Fruit fly (Drosophila melanogaster): ENCODE results near the gene CG3164.

Gene CG3164

DNA sequence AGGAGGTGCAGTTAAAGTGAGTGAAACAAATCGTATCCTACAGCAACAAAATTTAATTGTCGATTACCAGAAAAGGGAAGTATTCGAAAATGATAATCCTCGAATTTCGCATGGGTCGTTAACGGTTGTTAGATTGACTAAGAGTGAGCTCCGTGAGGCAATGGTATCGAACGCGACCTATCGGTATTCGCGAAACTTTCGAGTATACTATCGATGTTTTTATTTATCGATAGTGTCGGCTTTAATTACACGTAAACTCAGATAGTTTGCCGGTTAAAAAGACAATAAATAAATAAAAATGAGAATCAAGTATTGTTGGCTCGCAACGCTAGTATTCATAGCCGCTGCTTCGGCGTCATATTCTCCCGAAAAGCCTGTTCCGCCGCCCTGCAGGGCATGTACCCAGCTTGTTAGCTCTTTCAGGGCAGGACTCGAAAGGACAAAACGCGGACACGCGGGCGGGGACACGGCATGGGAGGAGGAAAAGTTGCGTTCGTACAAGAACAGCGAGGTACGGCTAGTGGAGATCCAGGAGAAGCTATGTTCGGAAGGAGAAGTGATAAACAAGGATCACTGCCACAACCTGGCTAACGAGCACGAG, 28.3 kb downstream of the CG3164 start, which contains the start of gene Creld (continued):
- TF ChIP-seq CG9727 (GFP tag; optimal IDR thresholded peaks at IDR 0.05) (no peak), ewg (GFP tag; optimal IDR thresholded peaks at IDR 0.05) (no peak), grn (GFP tag; optimal IDR thresholded peaks at IDR 0.05) (no peak), CG2129 (GFP tag; IDR thresholded peaks at IDR 0.05; ENCODE audit: partially characterized antibody) (peak; percentile 100), CG6272 (GFP tag; IDR thresholded peaks at IDR 0.05) (no peak; the same call in 1 of the 2 replicates), CG34422 (GFP tag; IDR thresholded peaks at IDR 0.05) (no peak; the same call in 2 of the 3 replicates), CG13424 (tag; optimal IDR thresholded peaks at IDR 0.05) (no peak), CG11504 (tag; optimal IDR thresholded peaks at IDR 0.05) (no peak), onecut (GFP tag; IDR thresholded peaks at IDR 0.05) (no peak), salm (tag; optimal IDR thresholded peaks at IDR 0.05) (no peak), Elba2 (GFP tag; optimal IDR thresholded peaks at IDR 0.05) (no peak), CG4424 (GFP tag; optimal IDR thresholded peaks at IDR 0.05) (no peak), trem (tag; optimal IDR thresholded peaks at IDR 0.05) (peak; percentile 58), CG1233 (GFP tag; optimal IDR thresholded peaks at IDR 0.05) (no peak), Dll (GFP tag; IDR thresholded peaks at IDR 0.05; ENCODE audit: partially characterized antibody) (peak; percentile 100), Dip2 (GFP tag; IDR thresholded peaks at IDR 0.05) (no peak), stwl (tag; optimal IDR thresholded peaks at IDR 0.05) (peak; percentile 85), az2 (GFP tag; optimal IDR thresholded peaks at IDR 0.05) (no peak), gro (GFP tag; optimal IDR thresholded peaks at IDR 0.05) (peak; percentile 75), C15 (GFP tag; IDR thresholded peaks at IDR 0.05) (no peak), CG32532 (GFP tag; IDR thresholded peaks at IDR 0.05) (no peak), cad (GFP tag; optimal IDR thresholded peaks at IDR 0.05) (no peak), CG15073 (GFP tag; optimal IDR thresholded peaks at IDR 0.05) (no peak), br (optimal IDR thresholded peaks at IDR 0.05) (no peak), Hr51 (GFP tag; optimal IDR thresholded peaks at IDR 0.05) (no peak), mam (GFP tag; optimal IDR thresholded peaks at IDR 0.05) (no peak), CG17359 (tag; optimal IDR thresholded peaks at IDR 0.05) (no peak), BtbVII (GFP tag; optimal IDR thresholded peaks at IDR 0.05) (no peak), HLH54F (GFP tag; optimal IDR thresholded peaks at IDR 0.05) (no peak), GATAe (GFP tag; conservative IDR thresholded peaks at IDR 0.05) (no peak), CG31388 (GFP tag; optimal IDR thresholded peaks at IDR 0.05) (no peak), bbx (GFP tag; IDR thresholded peaks at IDR 0.05; ENCODE audit: partially characterized antibody) (peak; percentile 100), sd (tag; optimal IDR thresholded peaks at IDR 0.05) (no peak), rib (GFP tag; IDR thresholded peaks at IDR 0.05) (peak; percentile 35; the same call in 1 of the 2 replicates), CG1792 (GFP tag; optimal IDR thresholded peaks at IDR 0.05) (peak; percentile 10), Trl (optimal IDR thresholded peaks at IDR 0.05) (no peak), Trl (GFP tag; optimal IDR thresholded peaks at IDR 0.05) (no peak), ase (GFP tag; IDR thresholded peaks at IDR 0.05) (no peak), pum (GFP tag; optimal IDR thresholded peaks at IDR 0.05) (no peak), Dek (tag; optimal IDR thresholded peaks at IDR 0.05) (no peak), dan (GFP tag; IDR thresholded peaks at IDR 0.05) (no peak), fd96Cb (tag; optimal IDR thresholded peaks at IDR 0.05) (no peak), ara (GFP tag; IDR thresholded peaks at IDR 0.05) (no peak), Side (GFP tag; optimal IDR thresholded peaks at IDR 0.05) (no peak), CG34224 (GFP tag; IDR thresholded peaks at IDR 0.05; ENCODE audit: partially characterized antibody) (peak; percentile 100), CG1647 (GFP tag; optimal IDR thresholded peaks at IDR 0.05) (no peak), CG33557 (GFP tag; optimal IDR thresholded peaks at IDR 0.05) (no peak), h (optimal IDR thresholded peaks at IDR 0.05) (no peak), ken (GFP tag; IDR thresholded peaks at IDR 0.05) (no peak), Sox102F (GFP tag; optimal IDR thresholded peaks at IDR 0.05) (no peak), CG8089 (GFP tag; optimal IDR thresholded peaks at IDR 0.05) (no peak), Oli (tag; optimal IDR thresholded peaks at IDR 0.05) (no peak)

All from whole organism, embryonic.